Worm (Caenorhabditis elegans): Measurements from ENCODE around the gene plr-1.

The plr-1 gene

DNA sequence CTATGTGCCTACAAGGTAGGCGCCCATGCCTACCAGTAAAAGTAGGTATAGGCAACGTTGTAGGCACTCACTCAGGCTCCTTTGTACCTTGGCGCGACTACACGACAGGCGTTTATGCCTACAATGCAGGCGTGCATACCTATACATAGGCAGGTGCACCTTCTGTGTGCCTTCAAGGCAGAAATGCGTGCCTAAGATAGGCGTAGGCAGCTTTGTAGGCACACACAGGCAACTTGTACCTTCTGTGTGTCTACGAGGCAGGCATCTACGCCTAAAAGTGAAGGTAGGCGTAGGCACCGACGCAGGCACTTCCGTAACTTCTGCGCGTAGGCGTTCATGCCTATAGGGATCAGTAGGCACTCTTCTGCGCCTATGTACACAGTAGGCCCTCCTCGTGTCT is 48.9 kb downstream of the plr-1 start:
- TF ChIP-seq nhr-12 (tag; optimal IDR thresholded peaks at IDR 0.05) = no peak
- TF ChIP-seq ceh-83 (GFP tag; optimal IDR thresholded peaks at IDR 0.05) = no peak
- TF ChIP-seq pha-4 (tag; optimal IDR thresholded peaks at IDR 0.05) = no peak
- no peak for TF ChIP-seq snpc-4 (tag; optimal IDR thresholded peaks at IDR 0.05)
- TF ChIP-seq bed-3 (GFP tag; optimal IDR thresholded peaks at IDR 0.05) = no peak
- TF ChIP-seq ceh-43 (GFP tag; optimal IDR thresholded peaks at IDR 0.05) = no peak
- TF ChIP-seq elt-3 (tag; optimal IDR thresholded peaks at IDR 0.05) = no peak
- TF ChIP-seq drap-1 (GFP tag; optimal IDR thresholded peaks at IDR 0.05) = no peak
- no peak for TF ChIP-seq nhr-76 (tag; optimal IDR thresholded peaks at IDR 0.05)

DNA sequence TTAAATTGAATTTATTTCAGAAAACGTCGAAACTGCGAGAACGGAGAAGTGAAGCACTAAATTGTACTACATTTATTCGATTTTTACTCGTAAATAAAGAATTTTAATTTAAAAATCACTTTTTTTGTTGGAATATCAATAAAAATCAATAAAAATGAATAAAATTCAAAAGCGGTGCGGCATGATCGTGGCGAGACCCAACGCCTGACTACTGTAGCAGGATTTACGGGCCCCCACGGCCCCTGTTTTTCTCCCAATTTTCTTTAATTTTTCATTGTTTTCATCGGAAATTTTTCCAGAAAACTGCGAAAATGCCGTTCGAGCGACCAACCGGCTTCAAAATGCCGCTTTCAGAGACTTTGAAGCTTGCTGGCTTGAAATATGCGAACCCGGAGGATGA is 52.1 kb downstream of the plr-1 start, which contains the start of gene Y66D12A.19:
Gene Y66D12A.19 (plus strand): TSS at position 266 of the 400 bp plus-strand sequence.
- TF ChIP-seq M03D4.4 (tag; optimal IDR thresholded peaks at IDR 0.05) (no peak), ztf-11 (tag; optimal IDR thresholded peaks at IDR 0.05) (no peak), hlh-1 (tag; optimal IDR thresholded peaks at IDR 0.05) (no peak), zip-8 (tag; optimal IDR thresholded peaks at IDR 0.05) (no peak), mep-1 (tag; optimal IDR thresholded peaks at IDR 0.05) (no peak), sem-2 (GFP tag; optimal IDR thresholded peaks at IDR 0.05) (no peak), unc-120 (tag; optimal IDR thresholded peaks at IDR 0.05; ENCODE audit: poor library complexity, severe bottlenecking) (no peak), ceh-83 (GFP tag; optimal IDR thresholded peaks at IDR 0.05) (no peak)

DNA sequence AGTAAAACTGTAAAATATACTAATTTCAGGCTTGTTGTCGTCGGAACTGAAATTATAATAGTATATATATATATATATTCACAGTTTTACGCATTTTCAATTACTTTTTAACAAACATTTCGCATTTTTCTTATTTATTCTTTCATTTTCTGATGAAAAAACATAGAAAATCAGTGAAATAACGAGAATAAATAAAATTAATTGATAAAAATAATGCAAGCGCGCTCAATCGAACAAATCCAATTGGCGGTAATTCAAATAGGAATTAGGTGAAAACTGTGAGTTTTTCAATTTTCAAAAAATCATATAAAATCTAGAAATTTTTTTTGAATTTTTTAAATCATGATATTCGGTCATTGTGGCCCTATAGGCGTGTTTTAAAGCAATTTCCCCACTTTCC is 53.4 kb downstream of the plr-1 start:
- no peak for TF ChIP-seq flh-1 (GFP tag; optimal IDR thresholded peaks at IDR 0.05)
- TF ChIP-seq blmp-1 (tag; optimal IDR thresholded peaks at IDR 0.05) = no peak
- no peak for TF ChIP-seq sem-2 (GFP tag; optimal IDR thresholded peaks at IDR 0.05)
- no peak for TF ChIP-seq ham-2 (GFP tag; optimal IDR thresholded peaks at IDR 0.05)
- no peak for TF ChIP-seq mab-5 (tag; optimal IDR thresholded peaks at IDR 0.05)
- no peak for TF ChIP-seq ces-1 (GFP tag; optimal IDR thresholded peaks at IDR 0.05)
- no peak for TF ChIP-seq nhr-28 (tag; optimal IDR thresholded peaks at IDR 0.05)
- no peak for TF ChIP-seq mep-1 (tag; optimal IDR thresholded peaks at IDR 0.05)

DNA sequence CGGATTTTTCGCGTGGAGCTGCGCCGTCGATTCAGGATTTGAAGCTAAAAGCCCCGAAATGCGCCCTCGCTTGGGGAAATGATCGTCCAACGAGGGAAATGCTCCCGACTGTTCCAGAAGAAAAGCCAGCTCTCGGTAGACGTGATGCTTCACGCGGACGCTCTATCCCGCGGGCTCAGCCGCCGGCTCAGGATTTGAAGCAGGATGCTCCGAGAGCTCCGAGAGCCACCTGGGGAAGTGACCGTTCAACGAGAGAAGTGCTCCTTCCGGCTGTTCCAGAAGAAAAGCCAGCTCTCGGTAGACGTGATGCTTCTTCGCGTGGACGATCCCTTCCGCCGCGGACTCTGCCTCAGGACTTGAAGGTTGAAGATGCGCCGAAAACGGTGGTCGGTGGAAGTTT is 54.1 kb downstream of the plr-1 start:
- TF ChIP-seq bed-3 (GFP tag; optimal IDR thresholded peaks at IDR 0.05) = no peak
